Worm (Caenorhabditis elegans): ENCODE results near the gene tbc-7.

The tbc-7 gene

DNA sequence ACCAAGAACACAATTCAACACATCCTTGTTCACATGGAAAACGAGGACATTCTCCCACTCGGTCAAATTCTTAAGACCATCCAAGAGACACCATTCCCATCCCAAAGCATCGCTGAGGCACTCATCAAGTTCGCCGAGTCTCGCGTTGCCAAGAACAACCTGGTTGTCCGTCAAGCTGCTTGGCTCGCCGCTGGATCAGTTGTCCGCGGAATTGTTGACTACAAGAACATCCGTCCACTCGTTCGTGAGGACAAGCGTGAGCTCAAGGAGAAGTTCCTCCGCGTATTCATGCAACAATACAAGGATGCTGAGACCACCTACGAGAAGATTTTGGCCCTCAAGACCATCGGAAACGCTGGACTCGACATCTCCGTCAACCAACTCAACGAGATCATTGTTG is 31.7 kb upstream of the tbc-7 start:
- TF ChIP-seq ceh-16 (tag; optimal IDR thresholded peaks at IDR 0.05), result no peak
- TF ChIP-seq snpc-4 (tag; optimal IDR thresholded peaks at IDR 0.05), result no peak
- no peak for TF ChIP-seq pqm-1 (tag; optimal IDR thresholded peaks at IDR 0.05)
- no peak for TF ChIP-seq lsy-12 (tag; optimal IDR thresholded peaks at IDR 0.05)
- TF ChIP-seq ceh-9 (tag; optimal IDR thresholded peaks at IDR 0.05), result no peak
- TF ChIP-seq skn-1 (tag; optimal IDR thresholded peaks at IDR 0.05), result no peak

DNA sequence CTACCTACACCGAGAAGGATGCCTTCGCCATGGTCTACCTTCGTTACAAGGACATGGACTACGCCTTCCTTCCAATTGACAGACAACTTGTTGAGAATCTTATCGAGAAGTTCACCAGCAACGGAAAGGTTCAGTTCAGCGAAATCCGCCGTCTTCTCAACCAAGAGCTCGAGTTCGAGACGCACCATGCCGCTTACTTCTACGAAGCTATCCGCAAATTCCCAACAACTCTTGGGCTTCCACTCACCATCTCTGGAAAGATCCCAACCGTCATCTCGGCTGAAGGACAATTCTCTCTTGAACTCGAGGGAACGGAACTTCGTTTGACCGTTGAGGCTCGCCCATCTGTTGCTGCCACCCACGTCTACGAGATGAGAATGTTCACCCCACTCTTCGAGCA is 30.7 kb upstream of the tbc-7 start:
- no peak for TF ChIP-seq snpc-4 (tag; optimal IDR thresholded peaks at IDR 0.05)
- no peak for TF ChIP-seq nhr-67 (tag; optimal IDR thresholded peaks at IDR 0.05)
- no peak for TF ChIP-seq hmg-11 (tag; optimal IDR thresholded peaks at IDR 0.05)
- TF ChIP-seq unc-39 (tag; optimal IDR thresholded peaks at IDR 0.05), result no peak
- no peak for TF ChIP-seq ceh-82 (tag; optimal IDR thresholded peaks at IDR 0.05)
- no peak for TF ChIP-seq egl-27 (tag; optimal IDR thresholded peaks at IDR 0.05)
- TF ChIP-seq pha-4 (tag; optimal IDR thresholded peaks at IDR 0.05), result no peak
- no peak for TF ChIP-seq nhr-11 (tag; optimal IDR thresholded peaks at IDR 0.05)
- TF ChIP-seq ama-1 (optimal IDR thresholded peaks at IDR 0.05), result no peak

DNA sequence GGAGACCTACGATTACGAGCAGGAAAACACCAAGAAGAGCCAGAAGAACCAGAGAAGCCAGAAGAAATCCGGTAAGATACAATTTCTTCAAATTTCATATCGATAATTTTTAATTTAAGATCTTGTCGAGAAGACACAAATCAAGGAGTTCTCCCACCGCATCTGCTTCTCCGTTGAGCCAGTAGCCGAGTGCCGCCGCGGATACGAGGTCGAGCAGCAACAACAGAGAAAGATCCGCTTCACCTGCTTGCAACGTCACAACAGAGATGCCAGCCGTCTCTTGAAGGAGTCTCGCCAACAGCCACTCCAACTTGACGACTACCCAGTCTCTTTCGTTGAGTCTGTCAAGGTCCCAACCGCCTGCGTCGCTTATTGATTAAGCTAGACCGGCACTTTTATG is 28.4 kb upstream of the tbc-7 start:
- TF ChIP-seq nhr-12 (tag; optimal IDR thresholded peaks at IDR 0.05) (no peak), mdl-1 (tag; optimal IDR thresholded peaks at IDR 0.05) (no peak), nhr-77 (tag; optimal IDR thresholded peaks at IDR 0.05) (no peak), aly-2 (tag; optimal IDR thresholded peaks at IDR 0.05) (no peak), mml-1 (tag; optimal IDR thresholded peaks at IDR 0.05) (no peak), fkh-10 (GFP tag; optimal IDR thresholded peaks at IDR 0.05) (no peak), lin-15B (tag; optimal IDR thresholded peaks at IDR 0.05) (no peak), nhr-28 (tag; optimal IDR thresholded peaks at IDR 0.05) (no peak), nhr-43 (tag; optimal IDR thresholded peaks at IDR 0.05; ENCODE audit: poor library complexity, severe bottlenecking) (no peak), hmg-11 (tag; optimal IDR thresholded peaks at IDR 0.05) (no peak), egl-27 (tag; optimal IDR thresholded peaks at IDR 0.05) (no peak), jun-1 (tag; optimal IDR thresholded peaks at IDR 0.05) (no peak)

DNA sequence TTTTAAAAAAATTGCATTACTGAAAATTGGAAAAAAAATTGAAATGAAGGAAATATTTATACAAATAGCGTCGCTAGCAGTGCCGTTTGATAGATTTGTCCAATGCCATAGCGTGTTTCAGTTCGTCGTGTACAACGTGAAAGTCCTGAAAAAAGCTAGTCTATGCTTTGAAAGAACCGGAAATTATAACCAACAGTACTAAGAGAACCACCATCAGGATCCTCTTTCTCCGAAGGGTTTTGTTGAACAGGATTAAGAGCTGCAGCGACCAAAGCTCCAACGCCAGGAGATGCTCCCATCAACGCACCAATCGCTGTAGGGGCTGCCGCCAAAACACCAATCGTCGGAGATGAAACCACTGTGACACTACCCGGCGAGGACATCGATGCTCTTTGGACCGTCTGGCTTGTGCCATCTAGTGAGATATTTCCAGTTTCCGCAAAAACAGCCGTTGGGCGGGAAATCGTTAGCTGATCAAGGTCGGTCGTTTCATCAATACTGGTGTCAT is 27.8 kb upstream of the tbc-7 start:
- TF ChIP-seq pha-4 (tag; optimal IDR thresholded peaks at IDR 0.05) (no peak), skn-1 (tag; optimal IDR thresholded peaks at IDR 0.05) (no peak), nhr-77 (tag; optimal IDR thresholded peaks at IDR 0.05) (no peak), egl-5 (tag; optimal IDR thresholded peaks at IDR 0.05) (no peak), eor-1 (tag; optimal IDR thresholded peaks at IDR 0.05) (no peak), ceh-82 (tag; optimal IDR thresholded peaks at IDR 0.05) (no peak), fkh-2 (tag; optimal IDR thresholded peaks at IDR 0.05) (no peak), zag-1 (tag; optimal IDR thresholded peaks at IDR 0.05) (no peak), ZK546.5 (tag; optimal IDR thresholded peaks at IDR 0.05) (no peak), sea-2 (GFP tag; optimal IDR thresholded peaks at IDR 0.05) (no peak), ztf-11 (tag; optimal IDR thresholded peaks at IDR 0.05) (no peak), nhr-43 (tag; optimal IDR thresholded peaks at IDR 0.05; ENCODE audit: poor library complexity, severe bottlenecking) (no peak)

ce11 chrX:5106942-5107341 is 27.1 kb upstream of the tbc-7 start, which contains the start of gene C42D8.9:
Gene C42D8.9, minus strand, starts transcription at chrX:5107042.
- no peak for TF ChIP-seq eor-1 (tag; optimal IDR thresholded peaks at IDR 0.05)
- TF ChIP-seq R02D3.7 (tag; optimal IDR thresholded peaks at IDR 0.05), result no peak

ce11 chrX:5109130-5109529 is 24.9 kb upstream of the tbc-7 start, which contains the start of gene C42D8.1:
Gene C42D8.1, plus strand, starts transcription at chrX:5109506.
- TF ChIP-seq elt-2 (tag; optimal IDR thresholded peaks at IDR 0.05) (peak; percentile 84), pqm-1 (tag; optimal IDR thresholded peaks at IDR 0.05) (peak; percentile 89), pha-4 (tag; optimal IDR thresholded peaks at IDR 0.05) (peak; percentile 35), ceh-16 (tag; optimal IDR thresholded peaks at IDR 0.05) (no peak)

Measured in whole organism, L3 larva.